Worm (Caenorhabditis elegans) whole organism, L2 larva: ENCODE data around the gene C56G2.22.
A peak's percentile ranks its signal among the peaks of the same experiment; 100 is the strongest.

Experiments used
- C34F6.9 ChIP-seq: fragments of 150-350 bp; optimal IDR thresholded peaks from 2 replicates; lab custom pipeline; 2014; ENCODE audit warnings: missing biosample characterization, missing genetic modification characterization
- F13H6.1 ChIP-seq: sonication (generic microtip); optimal IDR thresholded peaks from 2 replicates; lab custom pipeline; 2016; ENCODE audit warnings: missing genetic modification characterization, missing compliant biosample characterization
- R02D3.7 ChIP-seq: fragments of 150-350 bp; optimal IDR thresholded peaks from 2 replicates; lab custom pipeline; 2014; ENCODE audit warnings: missing biosample characterization, missing genetic modification characterization
- Y55F3AM.14 ChIP-seq: fragments of 200-800 bp; sonication (Bioruptor generic); optimal IDR thresholded peaks from 2 replicates; lab custom pipeline; 2018; ENCODE audit warnings: mild to moderate bottlenecking, missing genetic modification characterization, missing compliant biosample characterization
- ZK546.5 ChIP-seq: sonication (generic microtip); optimal IDR thresholded peaks from 2 replicates; lab custom pipeline; 2017; ENCODE audit warnings: missing biosample characterization, missing genetic modification characterization
- aly-2 ChIP-seq: fragments of 150-350 bp; optimal IDR thresholded peaks from 2 replicates; lab custom pipeline; 2014; ENCODE audit warnings: missing biosample characterization, missing genetic modification characterization
- ama-1 ChIP-seq: fragments of 150-350 bp; optimal IDR thresholded peaks from 2 replicates; lab custom pipeline; 2018; ENCODE audit warnings: inconsistent platforms
- blmp-1 ChIP-seq: sonication (generic microtip); optimal IDR thresholded peaks from 2 replicates; lab custom pipeline; 2017; ENCODE audit warnings: missing genetic modification characterization, mild to moderate bottlenecking, missing compliant biosample characterization, antibody characterized with exemption, moderate library complexity; ENCODE audit not compliant: insufficient read depth
- ceh-16 ChIP-seq: fragments of 150-350 bp; optimal IDR thresholded peaks from 2 replicates; lab custom pipeline; 2014; ENCODE audit warnings: missing biosample characterization, missing genetic modification characterization
- ceh-82 ChIP-seq: fragments of 150-350 bp; optimal IDR thresholded peaks from 2 replicates; lab custom pipeline; 2014; ENCODE audit warnings: missing biosample characterization, missing genetic modification characterization
- crh-2 ChIP-seq: sonication (generic microtip); optimal IDR thresholded peaks from 2 replicates; lab custom pipeline; 2017; ENCODE audit warnings: missing biosample characterization, missing genetic modification characterization
- dmd-4 ChIP-seq: sonication (generic microtip); optimal IDR thresholded peaks from 2 replicates; lab custom pipeline; 2017; ENCODE audit warnings: missing biosample characterization, missing genetic modification characterization
- elt-1 ChIP-seq: fragments of 150-350 bp; optimal IDR thresholded peaks from 2 replicates; lab custom pipeline; 2014; ENCODE audit warnings: missing biosample characterization, missing genetic modification characterization
- elt-3 ChIP-seq: sonication (generic microtip); optimal IDR thresholded peaks from 2 replicates; lab custom pipeline; 2017; ENCODE audit warnings: missing biosample characterization, missing genetic modification characterization
- gmeb-1 ChIP-seq: fragments of 150-350 bp; optimal IDR thresholded peaks from 2 replicates; lab custom pipeline; 2014; ENCODE audit warnings: missing biosample characterization, missing genetic modification characterization
- lin-11 ChIP-seq: fragments of 150-350 bp; sonication (generic microtip); optimal IDR thresholded peaks from 2 replicates; lab custom pipeline; 2014; ENCODE audit warnings: missing biosample characterization, missing genetic modification characterization, inconsistent platforms, mixed read lengths
- lin-13 ChIP-seq: fragments of 150-350 bp; optimal IDR thresholded peaks from 2 replicates; lab custom pipeline; 2014; ENCODE audit warnings: missing biosample characterization, missing genetic modification reagents, missing genetic modification characterization
- lin-39 ChIP-seq: fragments of 150-350 bp; optimal IDR thresholded peaks from 2 replicates; lab custom pipeline; 2014; ENCODE audit warnings: missing biosample characterization, missing genetic modification reagents, missing genetic modification characterization
- lsy-2 ChIP-seq, 2 experiments: fragments of 150-350 bp in 1 of 2; sonication (generic microtip) in 1 of 2; optimal IDR thresholded peaks; 2 replicates each; lab custom pipeline; 2014 to 2017; ENCODE audit warnings: missing biosample characterization in 2 of 2, missing genetic modification characterization in 2 of 2
- mab-5 ChIP-seq: fragments of 150-350 bp; optimal IDR thresholded peaks from 2 replicates; lab custom pipeline; 2014; ENCODE audit warnings: missing biosample characterization, missing genetic modification characterization
- mbf-1 ChIP-seq: sonication (generic microtip); optimal IDR thresholded peaks from 2 replicates; lab custom pipeline; 2017; ENCODE audit warnings: missing biosample characterization, missing genetic modification characterization
- nhr-12 ChIP-seq: fragments of 150-350 bp; optimal IDR thresholded peaks from 2 replicates; lab custom pipeline; 2014; ENCODE audit warnings: missing biosample characterization, missing genetic modification characterization
- nhr-129 ChIP-seq: fragments of 150-350 bp; optimal IDR thresholded peaks from 2 replicates; lab custom pipeline; 2014; ENCODE audit warnings: missing biosample characterization, missing genetic modification characterization
- nhr-21 ChIP-seq: fragments of 150-350 bp; optimal IDR thresholded peaks from 2 replicates; lab custom pipeline; 2014; ENCODE audit warnings: missing biosample characterization, missing genetic modification characterization
- nhr-23 ChIP-seq: fragments of 150-350 bp; optimal IDR thresholded peaks from 2 replicates; lab custom pipeline; 2014; ENCODE audit warnings: missing biosample characterization, missing genetic modification reagents, missing genetic modification characterization
- nhr-237 ChIP-seq: fragments of 150-350 bp; optimal IDR thresholded peaks from 2 replicates; lab custom pipeline; 2014; ENCODE audit warnings: missing biosample characterization, missing genetic modification characterization
- nhr-25 ChIP-seq: fragments of 150-350 bp; sonication (generic microtip); optimal IDR thresholded peaks from 3 replicates; lab custom pipeline; 2014; ENCODE audit warnings: missing biosample characterization, missing genetic modification characterization
- nhr-6 ChIP-seq: fragments of 150-350 bp; optimal IDR thresholded peaks from 2 replicates; lab custom pipeline; 2014; ENCODE audit warnings: missing biosample characterization, missing genetic modification characterization
- peb-1 ChIP-seq: fragments of 150-350 bp; optimal IDR thresholded peaks from 2 replicates; lab custom pipeline; 2014; ENCODE audit warnings: missing biosample characterization, missing genetic modification characterization
- sem-4 ChIP-seq: fragments of 150-350 bp; optimal IDR thresholded peaks from 2 replicates; lab custom pipeline; 2014; ENCODE audit warnings: missing biosample characterization, missing genetic modification reagents, missing genetic modification characterization
- skn-1 ChIP-seq: sonication (generic microtip); optimal IDR thresholded peaks from 2 replicates; lab custom pipeline; 2017; ENCODE audit warnings: missing biosample characterization, missing genetic modification characterization
- sma-3 ChIP-seq: sonication (generic microtip); optimal IDR thresholded peaks from 2 replicates; lab custom pipeline; 2016; ENCODE audit warnings: missing genetic modification reagents, missing genetic modification characterization, missing compliant biosample characterization
- sma-9 ChIP-seq, 2 experiments: fragments of 150-350 bp in 1 of 2; sonication (generic microtip) in 1 of 2; optimal IDR thresholded peaks; 2 replicates each; lab custom pipeline; 2014 to 2016; ENCODE audit warnings: missing genetic modification characterization in 2 of 2, mild to moderate bottlenecking in 1 of 2, missing biosample characterization in 1 of 2, missing compliant biosample characterization in 1 of 2, missing genetic modification reagents in 1 of 2, moderate library complexity in 1 of 2
- snpc-4 ChIP-seq: fragments of 150-350 bp; optimal IDR thresholded peaks from 2 replicates; lab custom pipeline; 2014; ENCODE audit warnings: missing biosample characterization, missing genetic modification characterization
- unc-39 ChIP-seq: fragments of 150-350 bp; optimal IDR thresholded peaks from 2 replicates; lab custom pipeline; 2014; ENCODE audit warnings: missing biosample characterization, missing genetic modification characterization
- unc-55 ChIP-seq: fragments of 150-350 bp; sonication (generic microtip); optimal IDR thresholded peaks from 3 replicates; lab custom pipeline; 2014; ENCODE audit warnings: missing biosample characterization, missing genetic modification reagents, missing genetic modification characterization
- unc-62 ChIP-seq: fragments of 150-350 bp; optimal IDR thresholded peaks from 2 replicates; lab custom pipeline; 2014; ENCODE audit warnings: missing biosample characterization, missing genetic modification reagents, missing genetic modification characterization
- zag-1 ChIP-seq: fragments of 150-350 bp; optimal IDR thresholded peaks from 2 replicates; lab custom pipeline; 2014; ENCODE audit warnings: missing biosample characterization, missing genetic modification characterization
- ztf-1 ChIP-seq: fragments of 200-800 bp; sonication (Bioruptor generic); conservative IDR thresholded peaks from 2 replicates; pipeline ENCODE4 v1.3.6; 2022; ENCODE audit warnings: missing genetic modification characterization, missing compliant biosample characterization
- ztf-4 ChIP-seq: fragments of 150-350 bp; optimal IDR thresholded peaks from 2 replicates; lab custom pipeline; 2014; ENCODE audit warnings: missing biosample characterization, missing genetic modification characterization

Gene C56G2.22

ce11 chrIII:6379129-6379528 lies 32.9 kb downstream of the C56G2.22 start, which contains the start of gene C16A3.6:
Gene C16A3.6, plus strand, starts transcription at chrIII:6379212.
- TF ChIP-seq ztf-1 (no peak), nhr-12 (no peak), mab-5 (tag; lab: Kevin White, UChicago) (no peak), nhr-23 (no peak), aly-2 (tag; lab: Kevin White, UChicago) (no peak), ZK546.5 (tag; lab: Kevin White, UChicago) (no peak), unc-39 (tag; lab: Kevin White, UChicago) (no peak), blmp-1 (tag; lab: Kevin White, UChicago) (no peak), dmd-4 (no peak), sma-3 (GFP tag; lab: Kevin White, UChicago) (no peak), ztf-4 (tag; lab: Kevin White, UChicago) (no peak), gmeb-1 (tag; lab: Kevin White, UChicago) (peak; percentile 18), lin-11 (no peak), nhr-21 (tag; lab: Kevin White, UChicago) (no peak), nhr-237 (tag; lab: Kevin White, UChicago) (no peak), peb-1 (no peak), unc-55 (GFP tag; lab: Kevin White, UChicago) (peak; percentile 12), mbf-1 (tag; lab: Kevin White, UChicago) (no peak), crh-2 (tag; lab: Kevin White, UChicago) (no peak), ceh-16 (no peak), zag-1 (tag; lab: Kevin White, UChicago) (no peak), sma-9 (GFP tag; optimal IDR thresholded peaks at IDR 0.05; lab: Kevin White, UChicago) (no peak), sma-9 (tag; optimal IDR thresholded peaks at IDR 0.05; lab: Kevin White, UChicago) (no peak), nhr-6 (tag; lab: Kevin White, UChicago) (no peak), nhr-129 (tag; lab: Kevin White, UChicago) (no peak), lsy-2 (tag; optimal IDR thresholded peaks at IDR 0.05; lab: Kevin White, UChicago) (peak; percentile 9 to 69), lin-39 (tag; lab: Kevin White, UChicago) (no peak), unc-62 (no peak), sem-4 (tag; lab: Kevin White, UChicago) (no peak), ama-1 (lab: Kevin White, UChicago) (no peak), lin-13 (no peak), elt-1 (tag; lab: Kevin White, UChicago) (no peak), F13H6.1 (tag; lab: Kevin White, UChicago) (peak; percentile 25), C34F6.9 (tag; lab: Kevin White, UChicago) (no peak)

- no peak for TF ChIP-seq lin-39 (tag; lab: Kevin White, UChicago)
- TF ChIP-seq lin-13 = no peak
- no peak for TF ChIP-seq Y55F3AM.14 (GFP tag; lab: Kevin White, UChicago)
- no peak for TF ChIP-seq ceh-82
- no peak for TF ChIP-seq nhr-21 (tag; lab: Kevin White, UChicago)
- no peak for TF ChIP-seq elt-3 (tag; lab: Kevin White, UChicago)
- no peak for TF ChIP-seq sma-9 (GFP tag; optimal IDR thresholded peaks at IDR 0.05; lab: Kevin White, UChicago)
- no peak for TF ChIP-seq sma-9 (tag; optimal IDR thresholded peaks at IDR 0.05; lab: Kevin White, UChicago)
- TF ChIP-seq ceh-16 = no peak
- TF ChIP-seq skn-1 (tag; lab: Kevin White, UChicago) = no peak
- no peak for TF ChIP-seq peb-1
- no peak for TF ChIP-seq elt-1 (tag; lab: Kevin White, UChicago)
- no peak for TF ChIP-seq snpc-4 (tag; lab: Kevin White, UChicago)
- no peak for TF ChIP-seq dmd-4
- no peak for TF ChIP-seq ama-1 (lab: Kevin White, UChicago)
- TF ChIP-seq sma-3 (GFP tag; lab: Kevin White, UChicago) = no peak
- TF ChIP-seq nhr-23 = no peak
These were observed 34.2 kb downstream of the C56G2.22 start, which contains the start of gene C16A3.5 for ce11 chrIII:6380472-6380871. Gene C16A3.5, plus strand, starts transcription at chrIII:6380772.

ce11 chrIII:6381584-6382391 lies 35.5 kb downstream of the C56G2.22 start, which contains the start of gene znf-622:
Gene znf-622, plus strand, starts transcription at chrIII:6381634.
- TF ChIP-seq nhr-23 (no peak), R02D3.7 (no peak), lin-13 (no peak), Y55F3AM.14 (GFP tag; lab: Kevin White, UChicago) (no peak), snpc-4 (tag; lab: Kevin White, UChicago) (no peak), nhr-25 (tag; lab: Kevin White, UChicago) (no peak)
